Fruit fly (Drosophila melanogaster) S2 (cell line): Measurements from ENCODE around the gene CG10418.

Source experiments
- CG8478 ChIP-seq: fragments of >200 bp; optimal IDR thresholded peaks from 2 replicates; lab custom pipeline; 2018
- CTCF ChIP-seq, 2 experiments: fragments of >200 bp; optimal IDR thresholded peaks; 2 replicates each; lab custom pipeline; 2018

dm6 chr3L:12329549-12329948, 6.9 kb upstream of the CG10418 start:
- no peak for TF ChIP-seq CG8478 (lab: Kevin White, UChicago)
- TF ChIP-seq CTCF (optimal IDR thresholded peaks at IDR 0.05; lab: Kevin White, UChicago) = no peak
